Fruit fly (Drosophila melanogaster): ENCODE results near the gene Cdk1.

- peak; percentile 24 for TF ChIP-seq OdsH (GFP tag; optimal IDR thresholded peaks at IDR 0.05)
- no peak for TF ChIP-seq dmrt93B (GFP tag; optimal IDR thresholded peaks at IDR 0.05)
- TF ChIP-seq br (GFP tag; optimal IDR thresholded peaks at IDR 0.05), result no peak
- peak; percentile 46 for TF ChIP-seq h (GFP tag; optimal IDR thresholded peaks at IDR 0.05)
- TF ChIP-seq Abd-B (GFP tag; optimal IDR thresholded peaks at IDR 0.05), result no peak
- TF ChIP-seq foxo (GFP tag; optimal IDR thresholded peaks at IDR 0.05), result peak in 1 of 2 experiments; percentile 57
These were observed 46.8 kb downstream of the Cdk1 start, which contains the start of gene SamDC for dm6 chr2L:10339212-10339721.
